Worm (Caenorhabditis elegans): Measurements from ENCODE around the gene Y51B9A.6.

The Y51B9A.6 gene

ce11 chrII:9416381-9417276 is 13.6 kb upstream of the Y51B9A.6 start, which contains the start of the genes gss-1 and chch-3:
gss-1 (minus strand) TSS chrII:9416431.
chch-3 (plus strand) TSS chrII:9417013.
- TF ChIP-seq pha-4 (GFP tag; IDR thresholded peaks at IDR 0.05) (peak; percentile 33; the same call in 1 of the 2 replicates), pha-4 (tag; optimal IDR thresholded peaks at IDR 0.05) (peak; percentile 56), aha-1 (tag) (peak; percentile 93), daf-19 (GFP tag; conservative IDR thresholded peaks at IDR 0.05) (no peak), F37D6.2 (tag; optimal IDR thresholded peaks at IDR 0.05) (peak; percentile 24), hlh-30 (tag; optimal IDR thresholded peaks at IDR 0.05; ENCODE audit: insufficient read depth) (peak; percentile 53), T20F7.1 (GFP tag; optimal IDR thresholded peaks at IDR 0.05) (peak; percentile 71), nhr-6 (tag; optimal IDR thresholded peaks at IDR 0.05) (peak; percentile 35), jun-1 (tag; optimal IDR thresholded peaks at IDR 0.05) (no peak), nhr-28 (tag; optimal IDR thresholded peaks at IDR 0.05) (peak; percentile 20), aly-2 (tag; optimal IDR thresholded peaks at IDR 0.05) (no peak), nhr-77 (tag; optimal IDR thresholded peaks at IDR 0.05) (peak; percentile 64), F44E2.7 (GFP tag; IDR thresholded peaks at IDR 0.05) (no peak), hmg-1.1 (GFP tag; IDR thresholded peaks at IDR 0.05) (peak; percentile 38; the same call in 1 of the 2 replicates), dpl-1 (GFP tag; optimal IDR thresholded peaks at IDR 0.05) (peak; percentile 65), dmd-6 (GFP tag; IDR thresholded peaks at IDR 0.05) (peak; percentile 61), hlh-11 (tag; optimal IDR thresholded peaks at IDR 0.05) (peak; percentile 55), lsy-2 (tag; optimal IDR thresholded peaks at IDR 0.05) (peak in 1 of 2 experiments; percentile 84), F26F4.8 (GFP tag; conservative IDR thresholded peaks at IDR 0.05) (no peak), daf-16 (GFP tag; optimal IDR thresholded peaks at IDR 0.05) (peak in 1 of 2 experiments; percentile 18), daf-16 (tag; optimal IDR thresholded peaks at IDR 0.05) (peak; percentile 23), fkh-10 (GFP tag; optimal IDR thresholded peaks at IDR 0.05) (peak; percentile 18), nhr-237 (tag; optimal IDR thresholded peaks at IDR 0.05) (no peak), nhr-102 (tag; optimal IDR thresholded peaks at IDR 0.05) (peak; percentile 35), unc-62 (GFP tag; optimal IDR thresholded peaks at IDR 0.05 in 1 of 2) (peak in 1 of 2 experiments; percentile 81), unc-62 (tag; optimal IDR thresholded peaks at IDR 0.05) (no peak), lin-38 (GFP tag; IDR thresholded peaks at IDR 0.05) (no peak), mep-1 (tag; optimal IDR thresholded peaks at IDR 0.05) (no peak), nhr-11 (tag; optimal IDR thresholded peaks at IDR 0.05) (peak; percentile 69), rbr-2 (tag; optimal IDR thresholded peaks at IDR 0.05) (peak; percentile 44), dve-1 (tag; optimal IDR thresholded peaks at IDR 0.05; ENCODE audit: insufficient read depth) (peak; percentile 69), mes-2 (tag; optimal IDR thresholded peaks at IDR 0.05; ENCODE audit: poor library complexity, severe bottlenecking) (peak; percentile 66), hif-1 (tag; optimal IDR thresholded peaks at IDR 0.05) (peak in 1 of 2 experiments; percentile 48)

ce11 chrII:9412086-9412608 is 9.2 kb upstream of the Y51B9A.6 start, which contains the start of gene arrd-3:
arrd-3 (plus strand) TSS chrII:9412558.
- peak; percentile 23 for TF ChIP-seq hlh-11 (tag; optimal IDR thresholded peaks at IDR 0.05)
- TF ChIP-seq dmd-6 (GFP tag; IDR thresholded peaks at IDR 0.05) = peak; percentile 29; the same call in 1 of the 2 replicates
- TF ChIP-seq tag-97 (GFP tag; IDR thresholded peaks at IDR 0.05) = no peak
- TF ChIP-seq nhr-28 (tag; optimal IDR thresholded peaks at IDR 0.05) = peak; percentile 27
- no peak for TF ChIP-seq ceh-82 (tag; optimal IDR thresholded peaks at IDR 0.05)
- peak; percentile 75 for TF ChIP-seq pqm-1 (tag; optimal IDR thresholded peaks at IDR 0.05)
- peak in 1 of 2 experiments; percentile 58 for TF ChIP-seq unc-62 (GFP tag; optimal IDR thresholded peaks at IDR 0.05 in 1 of 2)
- no peak for TF ChIP-seq unc-62 (tag; optimal IDR thresholded peaks at IDR 0.05)

ce11 chrII:9411497-9411896 is 8.5 kb upstream of the Y51B9A.6 start, which contains the start of gene M176.9:
M176.9 (minus strand) TSS chrII:9411597.
- TF ChIP-seq ceh-28 (tag; optimal IDR thresholded peaks at IDR 0.05) = no peak
